Fruit fly (Drosophila melanogaster) whole organism, wandering third instar larva: ENCODE measurements around the gene CG32374.
"Not testable (repeated sequence)": the region's sequence is repeated elsewhere in the genome, so short reads cannot be mapped to it uniquely, and the experiment has no call there.

Experiments
- Abd-B ChIP-seq: fragments of >200 bp; optimal IDR thresholded peaks from 2 replicates; lab custom pipeline; 2017; ENCODE audit warnings: missing biosample characterization, missing genetic modification characterization
- CG9705 ChIP-seq: fragments of 200-800 bp; sonication (Bioruptor generic); optimal IDR thresholded peaks from 2 replicates; lab custom pipeline; 2018; ENCODE audit warnings: missing biosample characterization, mild to moderate bottlenecking, missing genetic modification characterization
- CrebA ChIP-seq: fragments of 200-800 bp; sonication (Bioruptor generic); optimal IDR thresholded peaks from 2 replicates; lab custom pipeline; 2016; ENCODE audit warnings: missing biosample characterization, mild to moderate bottlenecking, missing genetic modification characterization, borderline replicate concordance
- HLH106 ChIP-seq: fragments of 200-800 bp; optimal IDR thresholded peaks from 3 replicates; lab custom pipeline; 2019; ENCODE audit warnings: missing biosample characterization, mild to moderate bottlenecking, missing genetic modification characterization, moderate library complexity
- Hr78 ChIP-seq: fragments of >200 bp; optimal IDR thresholded peaks from 2 replicates; lab custom pipeline; 2017; ENCODE audit warnings: missing biosample characterization, missing genetic modification characterization
- Jra ChIP-seq: sonication (Bioruptor generic); optimal IDR thresholded peaks from 2 replicates; lab custom pipeline; 2016; ENCODE audit warnings: missing biosample characterization, missing genetic modification characterization
- N ChIP-seq: fragments of >200 bp; optimal IDR thresholded peaks from 2 replicates; lab custom pipeline; 2018; ENCODE audit warnings: missing biosample characterization, missing external identifiers, missing genetic modification characterization
- OdsH ChIP-seq: fragments of 200-800 bp; sonication (Bioruptor generic); optimal IDR thresholded peaks from 2 replicates; lab custom pipeline; 2016; ENCODE audit warnings: missing biosample characterization, mild to moderate bottlenecking, missing genetic modification characterization
- Rel ChIP-seq, 2 experiments: fragments of 200-800 bp; sonication (Bioruptor generic) in 1 of 2; optimal IDR thresholded peaks; 2 replicates in 1 of 2; 3 replicates in 1 of 2; lab custom pipeline; 2016 to 2019; ENCODE audit warnings: mild to moderate bottlenecking in 2 of 2, missing biosample characterization in 2 of 2, missing genetic modification characterization in 2 of 2, moderate library complexity in 1 of 2
- br ChIP-seq: fragments of 200-800 bp; sonication (Bioruptor generic); optimal IDR thresholded peaks from 2 replicates; lab custom pipeline; 2016; ENCODE audit warnings: missing biosample characterization, missing genetic modification characterization
- dl ChIP-seq, 2 experiments: fragments of 175-275, 200-275 bp in 1 of 2; fragments of 200-275 bp in 1 of 2; sonication (Bioruptor generic); optimal IDR thresholded peaks; lab custom pipeline; 2018; ENCODE audit warnings: mild to moderate bottlenecking in 2 of 2, missing biosample characterization in 2 of 2, missing genetic modification characterization in 2 of 2, moderate library complexity in 2 of 2; ENCODE audit not compliant: partially characterized antibody in 2 of 2, insufficient read depth in 1 of 2
- foxo ChIP-seq, 2 experiments: fragments of 200-800 bp; sonication (Bioruptor generic); optimal IDR thresholded peaks; 2 replicates in 1 of 2; 3 replicates in 1 of 2; lab custom pipeline; 2016 to 2017; ENCODE audit warnings: missing biosample characterization in 2 of 2, missing genetic modification characterization in 2 of 2
- fru ChIP-seq: fragments of 200-800 bp; sonication (Bioruptor generic); optimal IDR thresholded peaks from 3 replicates; lab custom pipeline; 2016; ENCODE audit warnings: missing biosample characterization, mild to moderate bottlenecking, missing genetic modification characterization
- psq ChIP-seq: fragments of 200-800 bp; sonication (Bioruptor generic); optimal IDR thresholded peaks from 3 replicates; lab custom pipeline; 2017; ENCODE audit warnings: missing biosample characterization, mild to moderate bottlenecking, missing genetic modification characterization, moderate library complexity
- sv ChIP-seq: fragments of 200-800 bp; sonication (Bioruptor generic); optimal IDR thresholded peaks from 3 replicates; lab custom pipeline; 2016; ENCODE audit warnings: missing biosample characterization, missing genetic modification characterization
- usp ChIP-seq: fragments of >200 bp; optimal IDR thresholded peaks from 2 replicates; lab custom pipeline; 2017; ENCODE audit warnings: missing biosample characterization, missing genetic modification characterization

The CG32374 gene

DNA sequence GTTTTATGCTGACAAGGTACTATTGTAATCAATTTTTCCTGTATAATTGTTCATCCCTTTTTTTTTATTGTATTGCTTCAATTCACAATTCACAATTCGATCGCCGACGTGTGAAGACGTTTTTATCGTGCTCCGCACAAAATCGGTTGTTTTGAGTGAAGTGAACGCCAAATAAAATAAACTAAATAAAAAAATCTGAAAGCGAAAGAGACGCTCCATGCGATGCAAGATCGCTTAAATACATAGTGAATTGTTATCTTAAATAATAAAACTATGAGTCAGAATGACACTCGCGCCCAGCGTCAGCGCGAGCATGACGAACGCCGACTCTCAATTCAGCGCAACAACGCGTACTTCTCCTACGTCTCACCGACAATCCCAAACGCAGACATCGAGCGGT, 42.2 kb downstream of the CG32374 start, which contains the start of gene CG8539:
Gene CG8539 (minus strand): TSS at position 101 of the 400 bp plus-strand sequence.
- TF ChIP-seq psq, OdsH, Abd-B (GFP tag; lab: Kevin White, UChicago): not testable (repeated sequence)

DNA sequence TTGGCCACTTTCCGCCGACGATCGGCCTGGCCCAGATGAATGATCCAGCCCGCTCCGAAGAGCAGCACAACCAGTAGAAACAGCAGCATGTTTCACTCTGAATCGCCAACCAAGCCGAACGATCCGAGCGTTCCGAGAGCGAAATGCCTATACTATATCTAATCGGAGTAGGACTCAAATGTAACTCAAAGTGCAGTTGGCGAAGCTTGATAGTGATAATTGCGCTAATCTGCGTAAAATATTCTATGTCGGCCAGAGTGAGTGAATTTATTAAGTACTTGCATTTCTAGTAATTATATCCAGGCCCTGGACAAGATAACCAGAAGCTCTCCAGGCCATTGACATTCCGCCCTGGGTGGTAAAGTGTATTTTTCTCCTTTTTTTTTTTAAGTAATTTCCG, 44.9 kb downstream of the CG32374 start, which contains the start of gene Cyp4d8:
Gene Cyp4d8 (minus strand): TSS at position 101 of the 400 bp plus-strand sequence.
- TF ChIP-seq dl (GFP tag; optimal IDR thresholded peaks at IDR 0.05; lab: Kevin White, UChicago; ENCODE audit: insufficient read depth in 1 of 2, partially characterized antibody in 2 of 2): no peak
- no peak for TF ChIP-seq OdsH (GFP tag; lab: Kevin White, UChicago)
- TF ChIP-seq br: no peak
- TF ChIP-seq CrebA (GFP tag; lab: Kevin White, UChicago): no peak
- no peak for TF ChIP-seq foxo (GFP tag; optimal IDR thresholded peaks at IDR 0.05; lab: Kevin White, UChicago)
- no peak for TF ChIP-seq sv (GFP tag; lab: Kevin White, UChicago)
- no peak for TF ChIP-seq Hr78
- TF ChIP-seq HLH106 (tag; lab: Kevin White, UChicago): no peak
- TF ChIP-seq Rel (GFP tag; optimal IDR thresholded peaks at IDR 0.05; lab: Kevin White, UChicago): no peak
- no peak for TF ChIP-seq Rel (tag; optimal IDR thresholded peaks at IDR 0.05; lab: Kevin White, UChicago)
- TF ChIP-seq, all 38 proteins: peak for 0

DNA sequence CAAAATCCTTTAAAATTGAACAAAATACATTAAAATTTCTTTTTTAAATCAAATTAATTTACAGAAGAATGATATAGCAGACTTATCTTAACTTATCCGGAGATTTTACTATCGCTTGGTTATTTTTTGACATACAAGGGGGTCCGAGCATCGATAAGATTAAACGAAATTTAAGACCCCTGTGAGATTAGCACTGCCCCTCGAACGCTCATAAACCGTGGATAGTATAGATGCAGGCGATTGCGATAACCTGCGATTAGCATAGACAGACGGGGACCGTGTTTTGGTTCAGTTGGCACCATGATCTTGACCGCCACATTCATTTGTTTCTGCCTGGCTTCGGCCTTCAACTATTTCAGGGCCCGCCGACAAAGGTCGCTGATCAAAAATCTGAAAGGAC, 49.4 kb downstream of the CG32374 start, which contains the start of gene Cyp316a1:
Gene Cyp316a1 (plus strand): TSS at position 301 of the 400 bp plus-strand sequence.
- TF ChIP-seq CG9705 (GFP tag; lab: Kevin White, UChicago): no peak
- TF ChIP-seq fru (GFP tag; lab: Kevin White, UChicago): no peak
- no peak for TF ChIP-seq N (GFP tag; lab: Kevin White, UChicago)
- no peak for TF ChIP-seq Jra (GFP tag; lab: Kevin White, UChicago)
- no peak for TF ChIP-seq usp (GFP tag; lab: Kevin White, UChicago)
